Worm (Caenorhabditis elegans): ENCODE measurements around the gene clec-71.
A peak's percentile ranks its signal among the peaks of the same experiment; 100 is the strongest.

clec-71 gene

DNA sequence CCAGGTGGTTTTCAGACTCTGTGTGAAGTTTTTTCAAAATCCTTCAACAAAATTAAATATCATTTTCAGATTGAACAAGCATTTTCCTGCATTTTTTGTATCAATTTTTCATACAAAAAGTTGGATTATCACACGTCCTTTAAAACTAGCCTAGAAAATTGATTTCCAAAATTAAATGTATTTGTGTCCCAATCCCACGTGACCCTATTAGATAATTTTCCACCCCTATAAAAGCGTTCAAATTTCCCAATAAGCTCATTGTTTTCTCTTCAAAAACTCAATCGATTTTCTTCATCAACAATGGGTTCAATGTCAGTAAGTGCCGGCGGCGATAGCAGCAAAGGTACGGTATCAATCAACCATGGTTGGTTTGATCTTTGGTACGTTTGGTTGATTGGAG lies 22.8 kb upstream of the clec-71 start, which contains the start of gene F56D6.19:
Gene F56D6.19 (plus strand): TSS at position 301 of the 400 bp plus-strand sequence.
- no peak for TF ChIP-seq fos-1 (tag; optimal IDR thresholded peaks at IDR 0.05)
- no peak for TF ChIP-seq nhr-76 (tag; optimal IDR thresholded peaks at IDR 0.05)
- no peak for TF ChIP-seq zag-1 (tag; optimal IDR thresholded peaks at IDR 0.05)
- TF ChIP-seq nhr-11 (tag; optimal IDR thresholded peaks at IDR 0.05), result no peak

DNA sequence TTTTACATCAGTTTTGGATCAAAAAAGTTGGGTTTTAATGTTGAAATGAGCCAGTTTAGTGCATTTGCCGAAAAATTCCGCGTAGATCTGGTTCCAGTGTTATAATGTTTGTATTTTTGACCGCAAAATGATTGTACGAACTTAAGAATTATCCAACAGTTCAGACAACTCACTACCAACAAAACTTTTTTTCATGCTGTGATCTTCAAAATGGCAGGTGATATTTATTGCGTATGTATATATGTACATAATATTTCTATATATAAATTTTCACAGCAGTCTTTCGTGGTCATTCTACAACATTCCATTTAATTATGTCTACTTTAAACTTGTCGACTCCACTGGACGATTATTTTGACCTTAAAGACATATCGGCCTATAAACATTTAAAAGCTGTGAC lies 22.0 kb upstream of the clec-71 start, which contains the start of gene srz-20:
Gene srz-20 (plus strand): TSS at position 301 of the 400 bp plus-strand sequence.
- no peak for TF ChIP-seq fos-1 (tag; optimal IDR thresholded peaks at IDR 0.05)
- TF ChIP-seq jun-1 (tag; optimal IDR thresholded peaks at IDR 0.05), result no peak
- no peak for TF ChIP-seq ceh-9 (tag; optimal IDR thresholded peaks at IDR 0.05)
- no peak for TF ChIP-seq lin-39 (tag; optimal IDR thresholded peaks at IDR 0.05)
- TF ChIP-seq hmg-11 (tag; optimal IDR thresholded peaks at IDR 0.05), result no peak
- TF ChIP-seq sea-2 (GFP tag; optimal IDR thresholded peaks at IDR 0.05), result no peak
- TF ChIP-seq fkh-2 (tag; optimal IDR thresholded peaks at IDR 0.05), result no peak

- no peak for TF ChIP-seq eor-1 (tag; optimal IDR thresholded peaks at IDR 0.05)
- no peak for TF ChIP-seq ztf-11 (tag; optimal IDR thresholded peaks at IDR 0.05)
- no peak for TF ChIP-seq nhr-67 (tag; optimal IDR thresholded peaks at IDR 0.05)
- no peak for TF ChIP-seq snpc-4 (tag; optimal IDR thresholded peaks at IDR 0.05)
- TF ChIP-seq egl-5 (tag; optimal IDR thresholded peaks at IDR 0.05), result no peak
- no peak for TF ChIP-seq tbx-2 (tag; optimal IDR thresholded peaks at IDR 0.05)
Measured at ce11 chrIV:3917405-3917804, 19.9 kb upstream of the clec-71 start, which contains the start of gene F56D6.14. Gene F56D6.14, plus strand, starts transcription at chrIV:3917705.

ce11 chrIV:3918160-3918559 lies 19.1 kb upstream of the clec-71 start, which contains the start of gene F56D6.23:
Gene F56D6.23, plus strand, starts transcription at chrIV:3918460.
- no peak for TF ChIP-seq nhr-28 (tag; optimal IDR thresholded peaks at IDR 0.05)
- TF ChIP-seq eor-1 (tag; optimal IDR thresholded peaks at IDR 0.05), result no peak
- no peak for TF ChIP-seq snpc-4 (tag; optimal IDR thresholded peaks at IDR 0.05)
- no peak for TF ChIP-seq aly-2 (tag; optimal IDR thresholded peaks at IDR 0.05)
- TF ChIP-seq lin-15B (tag; optimal IDR thresholded peaks at IDR 0.05), result no peak
- no peak for TF ChIP-seq nhr-25 (tag; optimal IDR thresholded peaks at IDR 0.05)
- TF ChIP-seq fkh-2 (tag; optimal IDR thresholded peaks at IDR 0.05), result no peak
- no peak for TF ChIP-seq egl-27 (tag; optimal IDR thresholded peaks at IDR 0.05)
- no peak for TF ChIP-seq mml-1 (tag; optimal IDR thresholded peaks at IDR 0.05)
- no peak for TF ChIP-seq sea-2 (GFP tag; optimal IDR thresholded peaks at IDR 0.05)

- no peak for TF ChIP-seq elt-1 (tag; optimal IDR thresholded peaks at IDR 0.05)
- TF ChIP-seq nhr-76 (tag; optimal IDR thresholded peaks at IDR 0.05), result no peak
- no peak for TF ChIP-seq nfya-1 (tag; optimal IDR thresholded peaks at IDR 0.05; ENCODE audit: insufficient read depth)
- no peak for TF ChIP-seq nhr-11 (tag; optimal IDR thresholded peaks at IDR 0.05)
- no peak for TF ChIP-seq nhr-237 (tag; optimal IDR thresholded peaks at IDR 0.05)
Measured at ce11 chrIV:3919506-3919905, 17.8 kb upstream of the clec-71 start, which contains the start of gene srz-19. Gene srz-19, plus strand, starts transcription at chrIV:3919806.

ce11 chrIV:3921898-3922297 lies 15.4 kb upstream of the clec-71 start, which contains the start of gene clec-67:
Gene clec-67, plus strand, starts transcription at chrIV:3922165.
- TF ChIP-seq lsy-12 (tag; optimal IDR thresholded peaks at IDR 0.05) (no peak), ama-1 (optimal IDR thresholded peaks at IDR 0.05) (no peak), ceh-28 (tag; optimal IDR thresholded peaks at IDR 0.05) (no peak), pqm-1 (tag; optimal IDR thresholded peaks at IDR 0.05) (peak; percentile 45), fos-1 (tag; optimal IDR thresholded peaks at IDR 0.05) (no peak), unc-39 (tag; optimal IDR thresholded peaks at IDR 0.05) (no peak), jun-1 (tag; optimal IDR thresholded peaks at IDR 0.05) (peak; percentile 2), elt-3 (tag; optimal IDR thresholded peaks at IDR 0.05) (no peak), ceh-9 (tag; optimal IDR thresholded peaks at IDR 0.05) (no peak), elt-2 (tag; optimal IDR thresholded peaks at IDR 0.05) (peak; percentile 84), hmg-11 (tag; optimal IDR thresholded peaks at IDR 0.05) (no peak), ceh-82 (tag; optimal IDR thresholded peaks at IDR 0.05) (no peak)
